Worm (Caenorhabditis elegans): ENCODE measurements around the gene nhr-203.

The nhr-203 gene

ce11 chrV:453569-453968 is 6.0 kb upstream of the nhr-203 start, which contains the start of gene nhr-98:
TSS of gene nhr-98 (plus strand) at chrV:453869.
- TF ChIP-seq tbx-8 (GFP tag; optimal IDR thresholded peaks at IDR 0.05) (no peak), mep-1 (tag; optimal IDR thresholded peaks at IDR 0.05) (no peak), unc-39 (tag; optimal IDR thresholded peaks at IDR 0.05) (no peak), ztf-11 (tag; optimal IDR thresholded peaks at IDR 0.05) (no peak), cnd-1 (tag; optimal IDR thresholded peaks at IDR 0.05) (no peak), snpc-4 (tag; optimal IDR thresholded peaks at IDR 0.05) (no peak), M03D4.4 (tag; optimal IDR thresholded peaks at IDR 0.05) (no peak), nhr-76 (tag; optimal IDR thresholded peaks at IDR 0.05) (no peak), unc-62 (GFP tag; optimal IDR thresholded peaks at IDR 0.05) (no peak), mab-5 (tag; optimal IDR thresholded peaks at IDR 0.05) (no peak), mls-2 (tag; optimal IDR thresholded peaks at IDR 0.05) (no peak), elt-3 (tag; optimal IDR thresholded peaks at IDR 0.05) (no peak), drap-1 (GFP tag; optimal IDR thresholded peaks at IDR 0.05) (no peak), sptf-1 (tag; optimal IDR thresholded peaks at IDR 0.05) (no peak)

- TF ChIP-seq bed-3 (GFP tag; optimal IDR thresholded peaks at IDR 0.05), result no peak
These were observed 1.8 kb upstream of the nhr-203 start for ce11 chrV:457839-458238.

- TF ChIP-seq lin-13 (tag; optimal IDR thresholded peaks at IDR 0.05) (no peak), nhr-2 (tag; optimal IDR thresholded peaks at IDR 0.05) (no peak), lin-32 (GFP tag; optimal IDR thresholded peaks at IDR 0.05) (no peak), mab-5 (tag; optimal IDR thresholded peaks at IDR 0.05) (no peak), ceh-43 (GFP tag; optimal IDR thresholded peaks at IDR 0.05) (no peak)
These were observed 2.7 kb downstream of the nhr-203 start, which contains the start of gene nhr-202 for ce11 chrV:462263-462662. TSS of gene nhr-202 (plus strand) at chrV:462588.

ce11 chrV:464800-465199 is 5.2 kb downstream of the nhr-203 start, which contains the start of gene nhr-201:
TSS of gene nhr-201 (plus strand) at chrV:464828.
- no peak for TF ChIP-seq ceh-83 (GFP tag; optimal IDR thresholded peaks at IDR 0.05)

- TF ChIP-seq ceh-39 (tag; optimal IDR thresholded peaks at IDR 0.05), result no peak
- no peak for TF ChIP-seq lsy-2 (tag; optimal IDR thresholded peaks at IDR 0.05)
- no peak for TF ChIP-seq ham-2 (GFP tag; optimal IDR thresholded peaks at IDR 0.05)
- no peak for TF ChIP-seq unc-39 (tag; optimal IDR thresholded peaks at IDR 0.05)
- no peak for TF ChIP-seq ztf-11 (tag; optimal IDR thresholded peaks at IDR 0.05)
- no peak for TF ChIP-seq nhr-237 (tag; optimal IDR thresholded peaks at IDR 0.05)
- TF ChIP-seq lin-32 (GFP tag; optimal IDR thresholded peaks at IDR 0.05), result no peak
- TF ChIP-seq flh-1 (GFP tag; optimal IDR thresholded peaks at IDR 0.05), result no peak
- TF ChIP-seq blmp-1 (tag; optimal IDR thresholded peaks at IDR 0.05), result no peak
- TF ChIP-seq M03D4.4 (tag; optimal IDR thresholded peaks at IDR 0.05), result no peak
These were observed 5.8 kb downstream of the nhr-203 start for ce11 chrV:465355-465754.

- TF ChIP-seq pha-4 (tag; optimal IDR thresholded peaks at IDR 0.05) (no peak), ceh-43 (GFP tag; optimal IDR thresholded peaks at IDR 0.05) (no peak), flh-1 (GFP tag; optimal IDR thresholded peaks at IDR 0.05) (no peak), lsy-2 (tag; optimal IDR thresholded peaks at IDR 0.05) (no peak), ham-2 (GFP tag; optimal IDR thresholded peaks at IDR 0.05) (no peak), drap-1 (GFP tag; optimal IDR thresholded peaks at IDR 0.05) (no peak), cnd-1 (tag; optimal IDR thresholded peaks at IDR 0.05) (no peak), bed-3 (GFP tag; optimal IDR thresholded peaks at IDR 0.05) (no peak), nhr-2 (tag; optimal IDR thresholded peaks at IDR 0.05) (no peak), elt-3 (tag; optimal IDR thresholded peaks at IDR 0.05) (no peak), nhr-76 (tag; optimal IDR thresholded peaks at IDR 0.05) (no peak), blmp-1 (tag; optimal IDR thresholded peaks at IDR 0.05) (no peak), snpc-4 (tag; optimal IDR thresholded peaks at IDR 0.05) (no peak), mep-1 (tag; optimal IDR thresholded peaks at IDR 0.05) (no peak), hlh-1 (tag; optimal IDR thresholded peaks at IDR 0.05) (no peak)
These were observed 7.9 kb downstream of the nhr-203 start for ce11 chrV:467507-467906.

ce11 chrV:468460-468859 is 8.9 kb downstream of the nhr-203 start, which contains the start of gene srbc-57:
TSS of gene srbc-57 (minus strand) at chrV:468560.
- no peak for TF ChIP-seq nhr-28 (tag; optimal IDR thresholded peaks at IDR 0.05)
- TF ChIP-seq M03D4.4 (tag; optimal IDR thresholded peaks at IDR 0.05), result no peak

Measured in whole organism, mixed stage, embryonic.